Worm (Caenorhabditis elegans): ENCODE data around the gene Y38F1A.4.

ce11 chrII:13004160-13004871 lies 34.8 kb upstream of the Y38F1A.4 start:
- no peak for TF ChIP-seq jun-1 (tag; optimal IDR thresholded peaks at IDR 0.05)
- no peak for TF ChIP-seq attf-4 (tag; optimal IDR thresholded peaks at IDR 0.05)
- no peak for TF ChIP-seq daf-16 (GFP tag; optimal IDR thresholded peaks at IDR 0.05)
- peak; percentile 68 for TF ChIP-seq daf-16 (tag; optimal IDR thresholded peaks at IDR 0.05)
- no peak for TF ChIP-seq pha-4 (GFP tag; IDR thresholded peaks at IDR 0.05)
- no peak for TF ChIP-seq pha-4 (tag; optimal IDR thresholded peaks at IDR 0.05)
- no peak for TF ChIP-seq mdl-1 (tag; optimal IDR thresholded peaks at IDR 0.05)
- no peak for TF ChIP-seq ceh-44 (GFP tag; IDR thresholded peaks at IDR 0.05)
- TF ChIP-seq ama-1 (optimal IDR thresholded peaks at IDR 0.05): no peak
- no peak for TF ChIP-seq nhr-10 (tag; optimal IDR thresholded peaks at IDR 0.05)
- TF ChIP-seq unc-62 (GFP tag; optimal IDR thresholded peaks at IDR 0.05 in 1 of 2): peak in 1 of 2 experiments; percentile 97
- TF ChIP-seq unc-62 (tag; optimal IDR thresholded peaks at IDR 0.05): no peak
- no peak for TF ChIP-seq php-3 (GFP tag; IDR thresholded peaks at IDR 0.05)
- TF ChIP-seq dmd-9 (GFP tag; IDR thresholded peaks at IDR 0.05): no peak
- TF ChIP-seq nhr-28 (tag; optimal IDR thresholded peaks at IDR 0.05): peak; percentile 97
- no peak for TF ChIP-seq R02D3.7 (tag; optimal IDR thresholded peaks at IDR 0.05)

All from whole organism, L4 larva.